Worm (Caenorhabditis elegans): ENCODE measurements around the gene nhr-37.
A peak's percentile ranks its signal among the peaks of the same experiment; 100 is the strongest.

nhr-37 gene

DNA sequence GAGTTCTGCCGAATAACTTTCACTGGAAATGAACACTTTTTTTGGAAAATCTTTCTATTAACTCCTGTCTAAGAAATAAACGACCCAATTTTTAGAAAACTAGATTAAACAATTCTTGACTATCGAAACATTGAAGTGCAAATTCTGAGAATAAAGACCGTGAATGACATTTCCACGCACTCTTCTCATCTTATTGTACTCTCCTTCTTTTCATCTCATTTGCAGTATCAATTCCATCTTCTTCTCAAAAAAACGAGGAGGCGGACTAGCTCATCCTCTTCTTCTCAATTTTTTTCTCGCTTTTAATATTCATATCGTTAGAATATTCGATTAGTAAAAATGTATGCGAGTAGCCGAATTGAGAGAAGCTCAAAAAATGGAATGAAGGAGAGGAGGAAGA is 39.7 kb downstream of the nhr-37 start (continued):
- TF ChIP-seq ceh-90 (tag; optimal IDR thresholded peaks at IDR 0.05), result no peak
- no peak for TF ChIP-seq elt-2 (tag; optimal IDR thresholded peaks at IDR 0.05)
- TF ChIP-seq nhr-71 (tag; optimal IDR thresholded peaks at IDR 0.05), result peak; percentile 71
- TF ChIP-seq sup-37 (GFP tag; optimal IDR thresholded peaks at IDR 0.05), result no peak

DNA sequence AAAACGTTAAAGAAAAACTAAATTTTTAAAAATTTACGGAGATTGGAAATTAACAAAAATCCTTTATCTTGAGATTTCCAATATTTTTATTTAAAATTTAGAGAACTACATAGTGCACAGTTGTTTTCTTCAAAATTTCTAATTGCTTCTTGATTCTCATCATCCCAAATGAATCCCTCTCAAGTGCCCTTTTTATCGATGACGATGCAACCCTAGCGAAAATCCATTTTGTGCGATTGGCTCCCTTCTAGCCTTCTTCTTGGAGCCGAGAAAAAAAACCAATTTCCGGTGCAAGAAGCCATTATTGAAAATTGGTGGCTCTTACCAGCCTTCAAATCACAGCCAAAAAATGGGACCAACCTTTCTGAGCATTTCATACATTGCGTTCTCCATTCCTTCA is 40.5 kb downstream of the nhr-37 start:
- TF ChIP-seq lin-14 (GFP tag; optimal IDR thresholded peaks at IDR 0.05) (peak; percentile 9), hlh-17 (GFP tag; optimal IDR thresholded peaks at IDR 0.05; ENCODE audit: borderline replicate concordance) (no peak), dsc-1 (tag; optimal IDR thresholded peaks at IDR 0.05) (peak; percentile 2)

DNA sequence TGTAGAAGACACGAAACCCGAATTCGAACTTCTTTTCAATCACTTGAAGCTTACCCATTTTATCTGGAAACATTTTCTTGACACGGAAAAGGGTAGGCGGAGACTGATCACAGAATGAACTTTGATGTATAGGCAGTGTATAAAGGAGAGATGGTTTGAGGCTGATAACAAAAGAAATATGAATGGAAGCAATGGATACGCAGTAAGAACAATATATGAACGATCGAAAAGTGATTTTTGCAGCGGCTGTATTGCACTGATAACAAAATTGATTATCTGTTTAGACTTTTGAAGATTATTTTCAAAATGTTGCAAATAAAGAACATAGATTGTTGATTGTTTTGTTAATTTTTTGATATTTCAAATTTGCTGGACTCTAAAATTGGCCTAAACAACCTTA is 43.8 kb downstream of the nhr-37 start, which contains the start of gene pmp-5:
Gene pmp-5 (minus strand): TSS at position 63 of the 400 bp plus-strand sequence.
- TF ChIP-seq elt-2 (tag; optimal IDR thresholded peaks at IDR 0.05) (peak; percentile 83), nhr-19 (GFP tag; conservative IDR thresholded peaks at IDR 0.05) (no peak), alr-1 (tag; optimal IDR thresholded peaks at IDR 0.05; ENCODE audit: borderline replicate concordance) (no peak), elt-3 (tag; optimal IDR thresholded peaks at IDR 0.05) (peak in 1 of 6 experiments; percentile 37), nhr-20 (tag; optimal IDR thresholded peaks at IDR 0.05) (peak; percentile 20), tlp-1 (tag; optimal IDR thresholded peaks at IDR 0.05) (no peak)

DNA sequence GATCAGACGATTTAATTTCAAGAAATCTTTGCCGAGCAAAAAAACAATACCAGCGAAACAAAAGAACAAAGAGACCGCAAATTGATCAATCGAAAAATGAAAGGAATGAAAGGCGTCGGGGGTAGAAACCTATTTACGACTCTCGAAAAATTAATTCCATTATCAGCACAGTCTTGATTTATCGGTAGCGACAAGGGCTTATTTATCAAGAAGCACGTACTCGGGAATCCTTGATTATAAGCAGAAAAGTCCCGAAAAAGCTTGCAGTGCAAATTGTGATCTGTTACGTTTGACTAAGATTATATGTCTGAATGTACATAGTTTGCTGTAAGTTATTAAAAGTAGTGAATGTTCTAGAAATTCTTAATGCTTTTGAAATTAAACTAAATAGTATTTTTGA is 44.6 kb downstream of the nhr-37 start:
- TF ChIP-seq snu-23 (GFP tag; optimal IDR thresholded peaks at IDR 0.05), result no peak
- TF ChIP-seq efl-1 (optimal IDR thresholded peaks at IDR 0.05), result no peak
- TF ChIP-seq efl-1 (GFP tag; optimal IDR thresholded peaks at IDR 0.05 in 1 of 2), result peak in 1 of 2 experiments; percentile 70
- no peak for TF ChIP-seq hlh-17 (GFP tag; optimal IDR thresholded peaks at IDR 0.05; ENCODE audit: borderline replicate concordance)
- TF ChIP-seq ceh-88 (GFP tag; IDR thresholded peaks at IDR 0.05), result no peak
- no peak for TF ChIP-seq nhr-84 (tag; optimal IDR thresholded peaks at IDR 0.05)
- TF ChIP-seq elt-2 (tag; optimal IDR thresholded peaks at IDR 0.05), result peak; percentile 51
- TF ChIP-seq ceh-8 (GFP tag; optimal IDR thresholded peaks at IDR 0.05), result no peak
- no peak for TF ChIP-seq lin-35 (GFP tag; optimal IDR thresholded peaks at IDR 0.05)

DNA sequence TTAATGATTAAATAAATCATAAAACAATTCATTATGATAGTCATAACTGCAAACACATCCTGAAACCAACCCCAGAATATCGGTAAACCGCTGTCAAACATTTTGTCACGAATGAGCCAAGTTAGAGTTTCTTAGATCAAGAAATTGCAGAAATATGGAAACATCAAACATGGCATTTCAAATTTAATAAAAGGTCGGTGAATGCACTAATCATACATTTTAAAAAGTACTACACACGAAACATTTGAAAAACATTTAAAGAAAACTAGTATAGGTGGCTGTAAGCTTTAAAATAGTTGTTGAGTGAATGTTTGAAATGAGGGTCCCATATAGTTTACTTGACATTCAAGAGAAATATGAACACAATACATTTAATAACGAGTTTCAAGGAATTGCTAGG is 46.7 kb downstream of the nhr-37 start, which contains the start of gene str-180:
Gene str-180 (minus strand): TSS at position 101 of the 400 bp plus-strand sequence.
- TF ChIP-seq egl-13 (tag; optimal IDR thresholded peaks at IDR 0.05) (no peak), unc-98 (GFP tag; IDR thresholded peaks at IDR 0.05) (no peak), nhr-77 (tag; optimal IDR thresholded peaks at IDR 0.05) (no peak), alr-1 (tag; optimal IDR thresholded peaks at IDR 0.05; ENCODE audit: borderline replicate concordance) (no peak), nhr-237 (tag; optimal IDR thresholded peaks at IDR 0.05) (no peak), nhr-85 (tag) (no peak), fkh-8 (tag; optimal IDR thresholded peaks at IDR 0.05) (no peak), isw-1 (GFP tag; IDR thresholded peaks at IDR 0.05) (no peak), mdl-1 (tag; optimal IDR thresholded peaks at IDR 0.05) (no peak), aha-1 (tag; optimal IDR thresholded peaks at IDR 0.05) (no peak), Y116A8C.19 (tag; optimal IDR thresholded peaks at IDR 0.05; ENCODE audit: borderline replicate concordance) (no peak), unc-130 (tag; optimal IDR thresholded peaks at IDR 0.05) (no peak), C04F5.9 (tag; optimal IDR thresholded peaks at IDR 0.05) (no peak), nhr-28 (tag; optimal IDR thresholded peaks at IDR 0.05) (no peak), fkh-10 (GFP tag; optimal IDR thresholded peaks at IDR 0.05) (no peak), elt-3 (tag; optimal IDR thresholded peaks at IDR 0.05) (no peak), ceh-63 (GFP tag; optimal IDR thresholded peaks at IDR 0.05) (no peak), egl-27 (tag; optimal IDR thresholded peaks at IDR 0.05) (no peak), lin-15B (tag; optimal IDR thresholded peaks at IDR 0.05) (no peak)

All from whole organism, L1 larva.